Worm (Caenorhabditis elegans): ENCODE results near the gene ttr-7.

ttr-7 gene

DNA sequence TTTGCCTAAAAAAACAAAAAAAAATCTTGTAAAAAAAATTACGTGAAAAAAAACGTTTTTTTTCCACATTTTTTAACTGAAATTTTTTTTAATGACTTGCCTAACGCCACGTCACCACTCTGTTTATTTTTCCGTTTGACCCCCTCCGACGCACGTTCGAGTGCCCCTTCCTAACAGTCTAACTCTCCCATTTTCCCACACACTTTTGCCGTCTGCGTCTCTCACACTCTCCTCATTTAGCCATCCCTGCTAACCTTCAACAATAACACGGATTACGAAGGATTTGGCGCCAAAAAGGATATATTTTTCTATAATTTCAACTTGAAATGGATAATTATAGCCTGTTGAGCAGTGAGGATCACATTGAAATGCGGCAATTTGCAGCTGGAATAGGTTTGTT is 41.4 kb downstream of the ttr-7 start (continued):
- TF ChIP-seq Y5F2A.4 (GFP tag; optimal IDR thresholded peaks at IDR 0.05) (no peak), cey-2 (tag; optimal IDR thresholded peaks at IDR 0.05; ENCODE audit: borderline replicate concordance, insufficient read depth) (no peak), attf-4 (tag; optimal IDR thresholded peaks at IDR 0.05) (no peak), F10B5.3 (tag; optimal IDR thresholded peaks at IDR 0.05) (no peak), pha-4 (GFP tag; IDR thresholded peaks at IDR 0.05) (no peak), pha-4 (tag; optimal IDR thresholded peaks at IDR 0.05) (peak; percentile 42), dve-1 (tag; optimal IDR thresholded peaks at IDR 0.05; ENCODE audit: insufficient read depth) (no peak), zfp-3 (GFP tag; conservative IDR thresholded peaks at IDR 0.05) (no peak), rbr-2 (tag; optimal IDR thresholded peaks at IDR 0.05) (peak; percentile 8), hlh-11 (tag; optimal IDR thresholded peaks at IDR 0.05) (peak; percentile 2), ceh-82 (tag; optimal IDR thresholded peaks at IDR 0.05) (no peak), nhr-237 (tag; optimal IDR thresholded peaks at IDR 0.05) (no peak), hmg-1.1 (GFP tag; IDR thresholded peaks at IDR 0.05) (0 out of 2 replicates have a peak, but pooled peaks have one; percentile 25)

DNA sequence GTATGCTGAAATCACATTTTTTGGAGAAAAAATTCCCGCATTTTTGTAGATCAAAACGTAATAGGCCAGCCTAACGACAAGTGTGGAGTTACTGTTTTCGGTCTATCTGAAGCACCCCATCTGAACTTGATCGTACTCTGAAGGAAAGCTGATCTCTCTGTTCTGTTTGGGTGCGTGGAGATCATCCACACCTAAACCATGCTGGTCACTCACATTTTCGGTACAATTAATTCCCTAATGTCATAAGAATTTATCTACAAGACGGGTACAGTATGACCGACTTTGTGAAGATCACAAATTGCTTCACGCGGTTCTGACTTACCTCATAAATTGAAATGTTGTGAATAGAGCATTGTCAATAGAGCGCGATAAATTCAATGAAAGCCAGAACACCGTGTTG is 44.1 kb downstream of the ttr-7 start:
- TF ChIP-seq mep-1 (tag; optimal IDR thresholded peaks at IDR 0.05) (no peak), dmd-9 (GFP tag; IDR thresholded peaks at IDR 0.05) (no peak), nhr-28 (tag; optimal IDR thresholded peaks at IDR 0.05) (peak; percentile 52), nhr-10 (tag; optimal IDR thresholded peaks at IDR 0.05) (no peak), Y75B8A.6 (GFP tag; IDR thresholded peaks at IDR 0.05) (no peak), daf-16 (GFP tag; optimal IDR thresholded peaks at IDR 0.05) (no peak), daf-16 (tag; optimal IDR thresholded peaks at IDR 0.05) (no peak), mdl-1 (tag; optimal IDR thresholded peaks at IDR 0.05) (no peak), ztf-7 (tag; optimal IDR thresholded peaks at IDR 0.05) (no peak)

DNA sequence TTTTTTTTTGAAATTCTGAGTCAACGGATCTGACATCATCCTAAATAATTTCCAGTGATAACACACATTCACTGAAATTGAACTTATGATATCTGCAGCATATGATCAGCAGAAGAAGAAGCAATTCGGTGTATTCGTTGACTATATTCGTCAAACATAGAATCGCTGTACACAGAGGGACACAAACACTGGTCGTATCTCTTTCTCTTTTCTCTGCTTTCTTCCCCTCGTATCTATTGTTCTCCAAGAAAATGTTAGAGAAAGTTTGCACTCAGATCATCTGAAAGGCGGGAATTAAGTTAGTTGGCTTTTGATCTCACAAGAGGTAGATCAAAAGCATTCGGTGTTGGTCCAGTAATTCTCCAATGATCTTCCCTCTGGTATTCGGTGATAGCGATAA is 44.7 kb downstream of the ttr-7 start:
- peak; percentile 58 for TF ChIP-seq nhr-28 (tag; optimal IDR thresholded peaks at IDR 0.05)
- TF ChIP-seq attf-4 (tag; optimal IDR thresholded peaks at IDR 0.05) = no peak
- peak; percentile 87 for TF ChIP-seq aha-1 (tag)
- TF ChIP-seq mdl-1 (tag; optimal IDR thresholded peaks at IDR 0.05) = peak in 1 of 2 experiments; percentile 2
- no peak for TF ChIP-seq aly-2 (tag; optimal IDR thresholded peaks at IDR 0.05)

DNA sequence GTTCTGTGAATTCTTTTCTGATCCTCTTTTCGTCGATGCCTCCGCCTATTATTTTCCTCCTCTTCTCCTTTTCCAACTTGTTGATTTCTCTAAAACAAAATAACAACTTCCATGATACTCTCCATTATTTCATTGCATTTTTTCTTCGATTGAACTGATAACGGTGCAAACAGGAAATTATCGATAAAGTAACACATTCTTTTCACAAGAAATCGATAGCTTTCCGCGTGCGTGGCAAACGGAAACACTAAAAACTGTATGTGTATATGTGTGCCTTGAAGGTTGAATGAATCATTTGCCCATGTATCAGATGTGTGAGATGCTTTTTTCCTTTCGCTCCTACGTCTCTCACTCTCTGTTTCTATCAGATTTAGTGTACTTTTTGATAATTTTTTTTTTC is 45.8 kb downstream of the ttr-7 start:
- no peak for TF ChIP-seq tag-97 (GFP tag; IDR thresholded peaks at IDR 0.05)
- no peak for TF ChIP-seq ceh-82 (tag; optimal IDR thresholded peaks at IDR 0.05)
- peak; percentile 49 for TF ChIP-seq dve-1 (tag; optimal IDR thresholded peaks at IDR 0.05; ENCODE audit: insufficient read depth)
- peak; percentile 78 for TF ChIP-seq nhr-28 (tag; optimal IDR thresholded peaks at IDR 0.05)
- TF ChIP-seq hlh-11 (tag; optimal IDR thresholded peaks at IDR 0.05) = peak; percentile 58
- TF ChIP-seq mes-2 (tag; optimal IDR thresholded peaks at IDR 0.05; ENCODE audit: poor library complexity, severe bottlenecking) = peak; percentile 36
- TF ChIP-seq T20F7.1 (GFP tag; optimal IDR thresholded peaks at IDR 0.05) = no peak
- no peak for TF ChIP-seq F44E2.7 (GFP tag; IDR thresholded peaks at IDR 0.05)
- TF ChIP-seq lsy-2 (tag; optimal IDR thresholded peaks at IDR 0.05) = peak in 1 of 2 experiments; percentile 6
- no peak for TF ChIP-seq F37D6.2 (tag; optimal IDR thresholded peaks at IDR 0.05)
- TF ChIP-seq Y5F2A.4 (GFP tag; optimal IDR thresholded peaks at IDR 0.05) = no peak
- no peak for TF ChIP-seq vab-7 (GFP tag; IDR thresholded peaks at IDR 0.05)
- TF ChIP-seq pha-4 (GFP tag; IDR thresholded peaks at IDR 0.05) = no peak
- peak; percentile 31 for TF ChIP-seq pha-4 (tag; optimal IDR thresholded peaks at IDR 0.05)
- no peak for TF ChIP-seq madf-5 (GFP tag; IDR thresholded peaks at IDR 0.05)
- no peak for TF ChIP-seq lin-1 (GFP tag; IDR thresholded peaks at IDR 0.05)
- TF ChIP-seq zfp-2 (tag; optimal IDR thresholded peaks at IDR 0.05) = no peak
- no peak for TF ChIP-seq Y75B8A.6 (GFP tag; IDR thresholded peaks at IDR 0.05)
- no peak for TF ChIP-seq nhr-25 (tag; optimal IDR thresholded peaks at IDR 0.05; ENCODE audit: borderline replicate concordance, insufficient read depth)
- peak; percentile 18 for TF ChIP-seq nhr-77 (tag; optimal IDR thresholded peaks at IDR 0.05)
- TF ChIP-seq mdl-1 (tag; optimal IDR thresholded peaks at IDR 0.05) = peak in 1 of 2 experiments; percentile 14
- TF ChIP-seq ZK337.2 (GFP tag; IDR thresholded peaks at IDR 0.05) = no peak
- TF ChIP-seq ceh-28 (tag; optimal IDR thresholded peaks at IDR 0.05) = peak; percentile 6
- no peak for TF ChIP-seq rbr-2 (tag; optimal IDR thresholded peaks at IDR 0.05)
- no peak for TF ChIP-seq nhr-11 (tag; optimal IDR thresholded peaks at IDR 0.05)
- TF ChIP-seq sdz-12 (GFP tag; optimal IDR thresholded peaks at IDR 0.05) = no peak
- peak; percentile 88 for TF ChIP-seq pqm-1 (tag; optimal IDR thresholded peaks at IDR 0.05)
- TF ChIP-seq F26F4.8 (GFP tag; conservative IDR thresholded peaks at IDR 0.05) = no peak
- TF ChIP-seq nhr-6 (tag; optimal IDR thresholded peaks at IDR 0.05) = peak; percentile 14
- TF ChIP-seq spr-1 (tag; optimal IDR thresholded peaks at IDR 0.05) = no peak
- no peak for TF ChIP-seq ctbp-1 (GFP tag; IDR thresholded peaks at IDR 0.05)
- no peak for TF ChIP-seq nhr-42 (GFP tag; IDR thresholded peaks at IDR 0.05)

Data from whole organism, L4 larva.